Fruit fly (Drosophila melanogaster) whole organism, embryonic: ENCODE data around the gene Rab18.

ENCODE experiments used
- Adf1 ChIP-seq: fragments of 200-800 bp; sonication (Bioruptor generic); IDR thresholded peaks from 2 replicates; pipeline ENCODE4 v1.3.6; 2022; ENCODE audit warnings: missing biosample characterization, missing genetic modification characterization
- Atf-2 ChIP-seq: fragments of 200-800 bp; sonication (Bioruptor generic); optimal IDR thresholded peaks from 2 replicates; lab custom pipeline; 2016; ENCODE audit warnings: missing biosample characterization, missing genetic modification characterization
- B-H2 ChIP-seq: fragments of 200-800 bp; sonication (Bioruptor generic); optimal IDR thresholded peaks from 2 replicates; lab custom pipeline; 2018; ENCODE audit warnings: missing biosample characterization, mild to moderate bottlenecking, missing genetic modification characterization
- CG1024 ChIP-seq: fragments of 200-800 bp; sonication (Bioruptor generic); IDR thresholded peaks from 2 replicates; pipeline ENCODE4 v1.3.6; 2022; ENCODE audit warnings: missing biosample characterization, missing genetic modification characterization
- CG10366 ChIP-seq: fragments of 200-800 bp; sonication (Bioruptor generic); IDR thresholded peaks from 2 replicates; pipeline ENCODE4 v1.3.6; 2022; ENCODE audit warnings: missing biosample characterization, missing genetic modification characterization
- CG1233 ChIP-seq: fragments of 200-800 bp; sonication (Bioruptor generic); optimal IDR thresholded peaks from 4 replicates; lab custom pipeline; 2018; ENCODE audit warnings: missing biosample characterization, mild to moderate bottlenecking, missing genetic modification characterization
- CG13775 ChIP-seq: fragments of 200-800 bp; sonication (Bioruptor generic); optimal IDR thresholded peaks from 3 replicates; lab custom pipeline; 2017; ENCODE audit warnings: missing biosample characterization, mild to moderate bottlenecking, missing genetic modification characterization
- CG13894 ChIP-seq: fragments of 200-800 bp; sonication (Bioruptor generic); optimal IDR thresholded peaks from 3 replicates; lab custom pipeline; 2018; ENCODE audit warnings: missing biosample characterization, mild to moderate bottlenecking, missing genetic modification characterization, moderate library complexity
- CG14860 ChIP-seq: fragments of 200-800 bp; sonication (Bioruptor generic); IDR thresholded peaks from 3 replicates; pipeline ENCODE4 v1.3.6; 2022; ENCODE audit warnings: missing biosample characterization, missing genetic modification characterization; ENCODE audit not compliant: partially characterized antibody
- CG15514 ChIP-seq: fragments of 200-800 bp; sonication (Bioruptor generic); optimal IDR thresholded peaks from 3 replicates; lab custom pipeline; 2017; ENCODE audit warnings: missing biosample characterization, missing genetic modification characterization, mild to moderate bottlenecking, moderate library complexity, missing genetic modification reagents
- CG16863 ChIP-seq: fragments of 200-800 bp; sonication (Bioruptor generic); optimal IDR thresholded peaks from 3 replicates; lab custom pipeline; 2016; ENCODE audit warnings: missing biosample characterization, missing genetic modification characterization
- CG17328 ChIP-seq: fragments of 200-800 bp; sonication (Bioruptor generic); IDR thresholded peaks from 2 replicates; pipeline ENCODE4 v1.3.6; 2022; ENCODE audit warnings: missing biosample characterization, missing genetic modification characterization
- CG17802 ChIP-seq: fragments of 200-800 bp; sonication (Bioruptor generic); optimal IDR thresholded peaks from 2 replicates; lab custom pipeline; 2018; ENCODE audit warnings: missing biosample characterization, mild to moderate bottlenecking, missing genetic modification characterization, moderate library complexity
- CG2120 ChIP-seq: fragments of 200-800 bp; sonication (Bioruptor generic); optimal IDR thresholded peaks from 3 replicates; lab custom pipeline; 2016; ENCODE audit warnings: missing biosample characterization, missing genetic modification characterization
- CG2889 ChIP-seq: fragments of 200-800 bp; sonication (Bioruptor generic); IDR thresholded peaks from 3 replicates; pipeline ENCODE4 v1.3.6; 2022; ENCODE audit warnings: missing biosample characterization, missing genetic modification characterization
- CG30403 ChIP-seq: fragments of 200-800 bp; sonication (Bioruptor generic); optimal IDR thresholded peaks from 3 replicates; lab custom pipeline; 2016; ENCODE audit warnings: missing biosample characterization, missing genetic modification characterization
- CG32767 ChIP-seq: fragments of 200-800 bp; sonication (Bioruptor generic); IDR thresholded peaks from 2 replicates; pipeline ENCODE4 v1.3.6; 2022; ENCODE audit warnings: missing biosample characterization, missing genetic modification characterization
- CG42726 ChIP-seq: fragments of 200-800 bp; sonication (Bioruptor generic); IDR thresholded peaks from 2 replicates; pipeline ENCODE4 v1.3.6; 2022; ENCODE audit warnings: missing biosample characterization, missing genetic modification characterization; ENCODE audit not compliant: partially characterized antibody
- CG4424 ChIP-seq: fragments of 200-800 bp; sonication (Bioruptor generic); optimal IDR thresholded peaks from 3 replicates; lab custom pipeline; 2016; ENCODE audit warnings: missing biosample characterization, missing genetic modification characterization
- CG4707 ChIP-seq: fragments of 200-800 bp; sonication (Bioruptor generic); optimal IDR thresholded peaks from 2 replicates; lab custom pipeline; 2018; ENCODE audit warnings: missing biosample characterization, mild to moderate bottlenecking, missing genetic modification characterization, moderate library complexity
- CG6791 ChIP-seq: fragments of 200-800 bp; sonication (Bioruptor generic); IDR thresholded peaks from 3 replicates; pipeline ENCODE4 v1.3.6; 2022; ENCODE audit warnings: missing biosample characterization, missing genetic modification characterization; ENCODE audit not compliant: partially characterized antibody
- CG6813 ChIP-seq: fragments of 200-800 bp; sonication (Bioruptor generic); optimal IDR thresholded peaks from 2 replicates; lab custom pipeline; 2017; ENCODE audit warnings: missing biosample characterization, missing genetic modification characterization, mild to moderate bottlenecking, moderate library complexity, missing genetic modification reagents
- CG8944 ChIP-seq: fragments of 200-800 bp; sonication (Bioruptor generic); optimal IDR thresholded peaks from 3 replicates; lab custom pipeline; 2016; ENCODE audit warnings: missing biosample characterization, missing genetic modification characterization
- CG9797 ChIP-seq: fragments of 200-800 bp; sonication (Bioruptor generic); optimal IDR thresholded peaks from 3 replicates; lab custom pipeline; 2018; ENCODE audit warnings: missing biosample characterization, mild to moderate bottlenecking, missing genetic modification characterization
- Dad ChIP-seq: fragments of 200-800 bp; sonication (Bioruptor generic); optimal IDR thresholded peaks from 3 replicates; lab custom pipeline; 2016; ENCODE audit warnings: missing biosample characterization, missing genetic modification characterization
- Dip3 ChIP-seq: fragments of 200-800 bp; sonication (Bioruptor generic); optimal IDR thresholded peaks from 3 replicates; lab custom pipeline; 2016; ENCODE audit warnings: missing biosample characterization, missing genetic modification characterization
- Dref ChIP-seq: fragments of 200-800 bp; sonication (Bioruptor generic); IDR thresholded peaks from 2 replicates; pipeline ENCODE4 v1.3.6; 2022; ENCODE audit warnings: missing biosample characterization, missing genetic modification characterization
- HLH3B ChIP-seq: fragments of 200-800 bp; sonication (Bioruptor generic); IDR thresholded peaks from 2 replicates; pipeline ENCODE4 v1.3.6; 2022; ENCODE audit warnings: missing biosample characterization, missing genetic modification characterization
- Mad ChIP-seq: fragments of 200-800 bp; sonication (Bioruptor generic); optimal IDR thresholded peaks from 2 replicates; lab custom pipeline; 2016; ENCODE audit warnings: missing biosample characterization, missing genetic modification characterization
- NC2α ChIP-seq: fragments of 200-800 bp; sonication (Bioruptor generic); optimal IDR thresholded peaks from 2 replicates; lab custom pipeline; 2016; ENCODE audit warnings: missing biosample characterization, missing genetic modification characterization
- Rfx ChIP-seq: fragments of 200-800 bp; sonication (Bioruptor generic); IDR thresholded peaks from 2 replicates; pipeline ENCODE4 v1.3.6; 2022; ENCODE audit warnings: missing biosample characterization, missing genetic modification characterization
- Scr ChIP-seq: fragments of 200-800 bp; sonication (Bioruptor generic); IDR thresholded peaks from 2 replicates; pipeline ENCODE4 v1.3.6; 2022; ENCODE audit warnings: missing biosample characterization, missing genetic modification characterization; ENCODE audit not compliant: partially characterized antibody
- Side ChIP-seq: fragments of 200-800 bp; sonication (Bioruptor generic); optimal IDR thresholded peaks from 2 replicates; lab custom pipeline; 2016; ENCODE audit warnings: missing biosample characterization, missing genetic modification characterization
- Tbp ChIP-seq: fragments of >200 bp; optimal IDR thresholded peaks from 2 replicates; lab custom pipeline; 2018; ENCODE audit warnings: missing biosample characterization, missing genetic modification characterization
- abd-A ChIP-seq: fragments of 200-800 bp; sonication (Bioruptor generic); optimal IDR thresholded peaks from 3 replicates; lab custom pipeline; 2019; ENCODE audit warnings: missing biosample characterization, mild to moderate bottlenecking, missing genetic modification characterization, moderate library complexity
- amos ChIP-seq: fragments of 200-800 bp; sonication (Bioruptor generic); IDR thresholded peaks from 2 replicates; pipeline ENCODE4 v1.3.6; 2022; ENCODE audit warnings: missing biosample characterization, missing genetic modification characterization; ENCODE audit not compliant: partially characterized antibody
- ase ChIP-seq: fragments of 200-800 bp; sonication (Bioruptor generic); IDR thresholded peaks from 3 replicates; pipeline ENCODE4 v1.3.6; 2022; ENCODE audit warnings: missing biosample characterization, missing genetic modification characterization
- danr ChIP-seq: fragments of 200-800 bp; sonication (Bioruptor generic); IDR thresholded peaks from 2 replicates; pipeline ENCODE4 v1.3.6; 2022; ENCODE audit warnings: missing biosample characterization, missing genetic modification characterization
- dmrt99B ChIP-seq: fragments of 200-800 bp; sonication (Bioruptor generic); optimal IDR thresholded peaks from 2 replicates; lab custom pipeline; 2018; ENCODE audit warnings: missing biosample characterization, mild to moderate bottlenecking, missing genetic modification characterization, moderate library complexity
- esg ChIP-seq: fragments of 200-800 bp; sonication (Bioruptor generic); conservative IDR thresholded peaks from 2 replicates; pipeline ENCODE4 v1.3.6; 2022; ENCODE audit warnings: missing biosample characterization, missing genetic modification characterization
- ewg ChIP-seq: fragments of 200-800 bp; sonication (Bioruptor generic); optimal IDR thresholded peaks from 3 replicates; lab custom pipeline; 2017; ENCODE audit warnings: mild to moderate bottlenecking, missing biosample characterization, missing genetic modification reagents, missing genetic modification characterization
- fd102C ChIP-seq: fragments of 200-800 bp; sonication (Bioruptor generic); optimal IDR thresholded peaks from 2 replicates; lab custom pipeline; 2018; ENCODE audit warnings: missing biosample characterization, mild to moderate bottlenecking, missing genetic modification characterization, moderate library complexity
- gfzf ChIP-seq: fragments of 200-800 bp; sonication (Bioruptor generic); optimal IDR thresholded peaks from 2 replicates; lab custom pipeline; 2016; ENCODE audit warnings: missing biosample characterization, mild to moderate bottlenecking, missing genetic modification characterization, moderate library complexity
- hb ChIP-seq: fragments of 200-800 bp; sonication (Bioruptor generic); IDR thresholded peaks from 3 replicates; pipeline ENCODE4 v1.3.6; 2022; ENCODE audit warnings: missing biosample characterization, missing genetic modification characterization; ENCODE audit not compliant: partially characterized antibody
- maf-S ChIP-seq: fragments of 200-800 bp; sonication (Bioruptor generic); optimal IDR thresholded peaks from 2 replicates; lab custom pipeline; 2016; ENCODE audit warnings: missing biosample characterization, missing genetic modification characterization
- pho ChIP-seq: fragments of 200-800 bp; sonication (Bioruptor generic); optimal IDR thresholded peaks from 2 replicates; lab custom pipeline; 2016; ENCODE audit warnings: missing biosample characterization, missing genetic modification characterization
- tin ChIP-seq: fragments of 200-800 bp; sonication (Bioruptor generic); optimal IDR thresholded peaks from 3 replicates; lab custom pipeline; 2016; ENCODE audit warnings: missing biosample characterization, missing genetic modification characterization
- trh ChIP-seq: fragments of 200-800 bp; sonication (Bioruptor generic); optimal IDR thresholded peaks from 2 replicates; lab custom pipeline; 2016; ENCODE audit warnings: missing biosample characterization, missing genetic modification characterization
- unc-4 ChIP-seq: fragments of 200-800 bp; sonication (Bioruptor generic); IDR thresholded peaks from 2 replicates; pipeline ENCODE4 v1.3.6; 2022; ENCODE audit warnings: missing biosample characterization, missing genetic modification characterization; ENCODE audit not compliant: partially characterized antibody
- usp ChIP-seq: fragments of >200 bp; optimal IDR thresholded peaks from 2 replicates; lab custom pipeline; 2017; ENCODE audit warnings: missing biosample characterization, missing genetic modification characterization

Gene Rab18

dm6 chrX:5698087-5698727 is 26.6 kb upstream of the Rab18 start, which contains the start of gene AdamTS-B (continued):
- TF ChIP-seq CG2120 (GFP tag; lab: Kevin White, UChicago): peak; percentile 43
- TF ChIP-seq CG2889 (GFP tag; lab: Robert Waterston, UW): no peak
- TF ChIP-seq amos (GFP tag; lab: Robert Waterston, UW): no peak
- TF ChIP-seq Side (GFP tag; lab: Kevin White, UChicago): no peak
- no peak for TF ChIP-seq CG9797 (GFP tag; lab: Kevin White, UChicago)
- no peak for TF ChIP-seq CG1024 (GFP tag; lab: Robert Waterston, UW)
- TF ChIP-seq gfzf: no peak
- TF ChIP-seq hb: no peak
- TF ChIP-seq Tbp: no peak
- no peak for TF ChIP-seq CG8944 (GFP tag; lab: Kevin White, UChicago)
- TF ChIP-seq pho (GFP tag; lab: Kevin White, UChicago): no peak
- no peak for TF ChIP-seq usp (GFP tag; lab: Kevin White, UChicago)
- TF ChIP-seq ewg (GFP tag; lab: Kevin White, UChicago): peak; percentile 8
- TF ChIP-seq dmrt99B (tag; lab: Kevin White, UChicago): peak; percentile 65
- TF ChIP-seq CG4424 (GFP tag; lab: Kevin White, UChicago): peak; percentile 48
- peak; percentile 7 for TF ChIP-seq CG13775 (GFP tag; lab: Kevin White, UChicago)
- no peak for TF ChIP-seq Scr (GFP tag; lab: Robert Waterston, UW)
- TF ChIP-seq CG30403 (GFP tag; lab: Kevin White, UChicago): peak; percentile 65
- no peak for TF ChIP-seq CG15514 (GFP tag; lab: Kevin White, UChicago)
- no peak for TF ChIP-seq Dref (GFP tag; lab: Robert Waterston, UW)
- no peak for TF ChIP-seq CG42726 (GFP tag; lab: Robert Waterston, UW)
- peak; percentile 13; the same call in 1 of the 2 replicates for TF ChIP-seq CG17328
- TF ChIP-seq Dip3 (GFP tag; lab: Kevin White, UChicago): no peak
- no peak for TF ChIP-seq CG13894 (tag; lab: Kevin White, UChicago)
- TF ChIP-seq B-H2 (GFP tag; lab: Kevin White, UChicago): no peak
- no peak for TF ChIP-seq Mad (GFP tag; lab: Kevin White, UChicago)
- TF ChIP-seq Adf1 (GFP tag; lab: Robert Waterston, UW): no peak
- no peak for TF ChIP-seq CG17802
- no peak for TF ChIP-seq ase
- peak; percentile 16 for TF ChIP-seq tin (GFP tag; lab: Kevin White, UChicago)
- TF ChIP-seq Rfx (GFP tag; lab: Robert Waterston, UW): peak; percentile 68
- TF ChIP-seq CG32767 (GFP tag; lab: Robert Waterston, UW): 0 out of 2 replicates have a peak, but pooled peaks have one; percentile 27
- TF ChIP-seq esg (GFP tag; lab: Robert Waterston, UW): peak; percentile 42; the same call in 1 of the 2 replicates
- TF ChIP-seq CG1233 (GFP tag; lab: Kevin White, UChicago): peak; percentile 49
- no peak for TF ChIP-seq CG4707 (GFP tag; lab: Kevin White, UChicago)
- no peak for TF ChIP-seq HLH3B (GFP tag; lab: Robert Waterston, UW)
- no peak for TF ChIP-seq unc-4 (GFP tag; lab: Robert Waterston, UW)
- TF ChIP-seq maf-S: no peak
- TF ChIP-seq CG16863 (GFP tag; lab: Kevin White, UChicago): no peak
- TF ChIP-seq trh (GFP tag; lab: Kevin White, UChicago): no peak
- TF ChIP-seq CG10366 (GFP tag; lab: Robert Waterston, UW): peak; percentile 18; the same call in 1 of the 2 replicates
- TF ChIP-seq danr (GFP tag; lab: Robert Waterston, UW): no peak
- TF ChIP-seq NC2α (GFP tag; lab: Kevin White, UChicago): no peak
- no peak for TF ChIP-seq fd102C (GFP tag; lab: Kevin White, UChicago)
- TF ChIP-seq Atf-2: no peak
- TF ChIP-seq CG6791: no peak
- no peak for TF ChIP-seq CG14860
- TF ChIP-seq CG6813 (GFP tag; lab: Kevin White, UChicago): no peak
- TF ChIP-seq abd-A (tag; lab: Kevin White, UChicago): no peak
- no peak for TF ChIP-seq Dad (GFP tag; lab: Kevin White, UChicago)
